Fruit fly (Drosophila melanogaster) whole organism, prepupa: Measurements from ENCODE around the gene CG8292.

ENCODE experiments used
- Blimp-1 ChIP-seq: fragments of 200-800 bp; sonication (Bioruptor generic); optimal IDR thresholded peaks from 3 replicates; lab custom pipeline; 2017; ENCODE audit warnings: missing biosample characterization, missing genetic modification characterization, mild to moderate bottlenecking, moderate library complexity, missing genetic modification reagents
- CG11902 ChIP-seq: fragments of 200-800 bp; sonication (Bioruptor generic); optimal IDR thresholded peaks from 3 replicates; lab custom pipeline; 2016; ENCODE audit warnings: missing biosample characterization, missing genetic modification characterization
- CG16779 ChIP-seq: fragments of 200-800 bp; sonication (Bioruptor generic); optimal IDR thresholded peaks from 3 replicates; lab custom pipeline; 2017; ENCODE audit warnings: missing biosample characterization, mild to moderate bottlenecking, missing genetic modification characterization
- CG6276 ChIP-seq: fragments of 200-800 bp; sonication (Bioruptor generic); optimal IDR thresholded peaks from 2 replicates; lab custom pipeline; 2017; ENCODE audit warnings: missing biosample characterization, mild to moderate bottlenecking, missing genetic modification characterization
- CG6854 ChIP-seq: fragments of 200-800 bp; sonication (Bioruptor generic); optimal IDR thresholded peaks from 2 replicates; lab custom pipeline; 2017; ENCODE audit warnings: missing biosample characterization, mild to moderate bottlenecking, missing genetic modification characterization
- CG8632 ChIP-seq: fragments of 200-800 bp; sonication (Bioruptor generic); optimal IDR thresholded peaks from 3 replicates; lab custom pipeline; 2016; ENCODE audit warnings: missing biosample characterization, missing genetic modification characterization
- Eip75B ChIP-seq: fragments of 200-800 bp; sonication (Bioruptor generic); optimal IDR thresholded peaks from 3 replicates; lab custom pipeline; 2016; ENCODE audit warnings: missing biosample characterization, missing genetic modification characterization
- Eip78C ChIP-seq: fragments of 200-800 bp; sonication (Bioruptor generic); peaks from one replicate; lab custom pipeline; 2016; ENCODE audit warnings: missing biosample characterization, missing genetic modification characterization
- Gug ChIP-seq: fragments of 200-800 bp; sonication (Bioruptor generic); IDR thresholded peaks from 2 replicates; pipeline ENCODE4 v1.3.6; 2022; ENCODE audit warnings: missing biosample characterization, missing genetic modification characterization
- Met ChIP-seq: fragments of 200-800 bp; sonication (Bioruptor generic); optimal IDR thresholded peaks from 3 replicates; lab custom pipeline; 2016; ENCODE audit warnings: missing biosample characterization, missing genetic modification characterization
- Sox14 ChIP-seq: fragments of 200-800 bp; sonication (Bioruptor generic); optimal IDR thresholded peaks from 3 replicates; lab custom pipeline; 2016; ENCODE audit warnings: missing biosample characterization, missing genetic modification characterization
- pdm3 ChIP-seq: fragments of 200-800 bp; sonication (Bioruptor generic); optimal IDR thresholded peaks from 3 replicates; lab custom pipeline; 2016; ENCODE audit warnings: missing biosample characterization, missing genetic modification characterization
- topi ChIP-seq: fragments of 200-800 bp; sonication (Bioruptor generic); optimal IDR thresholded peaks from 3 replicates; lab custom pipeline; 2016; ENCODE audit warnings: missing biosample characterization, missing genetic modification characterization

dm6 chr2L:8204366-8204765, 13.5 kb downstream of the CG8292 start:
- TF ChIP-seq CG6854 (GFP tag; lab: Kevin White, UChicago) (no peak), Blimp-1 (GFP tag; lab: Kevin White, UChicago) (no peak), Met (no peak), Gug (no peak), topi (GFP tag; lab: Kevin White, UChicago) (no peak), Eip75B (no peak), CG16779 (tag; lab: Kevin White, UChicago) (no peak), CG11902 (GFP tag; lab: Kevin White, UChicago) (no peak), CG6276 (GFP tag; lab: Kevin White, UChicago) (peak; percentile 26), Sox14 (GFP tag; lab: Kevin White, UChicago) (no peak), CG8632 (GFP tag; lab: Kevin White, UChicago) (no peak), pdm3 (GFP tag; lab: Kevin White, UChicago) (no peak), Eip78C (GFP tag; lab: Kevin White, UChicago) (no peak)
